Fruit fly (Drosophila melanogaster) whole organism, adult: Measurements from ENCODE around the gene ppk11.

ENCODE experiments used
- CG12768 ChIP-seq: fragments of 200-800 bp; sonication (Bioruptor generic); optimal IDR thresholded peaks from 2 replicates; lab custom pipeline; 2017; ENCODE audit warnings: missing biosample characterization, missing genetic modification characterization, mild to moderate bottlenecking, moderate library complexity, missing genetic modification reagents
- CG14711 ChIP-seq: fragments of 200-800 bp; sonication (Bioruptor generic); optimal IDR thresholded peaks from 2 replicates; lab custom pipeline; 2018; ENCODE audit warnings: missing biosample characterization, mild to moderate bottlenecking, missing genetic modification characterization, moderate library complexity
- CG1620 ChIP-seq: fragments of 200-800 bp; sonication (Bioruptor generic); optimal IDR thresholded peaks from 2 replicates; lab custom pipeline; 2016; ENCODE audit warnings: missing biosample characterization, missing genetic modification characterization
- Hr96 ChIP-seq: fragments of 200-800 bp; sonication (Bioruptor generic); optimal IDR thresholded peaks from 2 replicates; lab custom pipeline; 2016; ENCODE audit warnings: missing biosample characterization, missing genetic modification characterization
- Mnt ChIP-seq: fragments of 200-800 bp; sonication (Bioruptor generic); optimal IDR thresholded peaks from 2 replicates; lab custom pipeline; 2016; ENCODE audit warnings: missing biosample characterization, mild to moderate bottlenecking, missing genetic modification characterization
- ovo ChIP-seq: fragments of 200-800 bp; sonication (Bioruptor generic); optimal IDR thresholded peaks from 2 replicates; lab custom pipeline; 2016; ENCODE audit warnings: missing biosample characterization, missing genetic modification characterization
- tj ChIP-seq: fragments of 200-800 bp; sonication (Bioruptor generic); optimal IDR thresholded peaks from 3 replicates; lab custom pipeline; 2017; ENCODE audit warnings: missing biosample characterization, mild to moderate bottlenecking, missing genetic modification characterization, moderate library complexity

- TF ChIP-seq CG1620 (GFP tag; lab: Kevin White, UChicago) = no peak
- no peak for TF ChIP-seq CG14711 (tag; lab: Kevin White, UChicago)
- no peak for TF ChIP-seq tj (GFP tag; lab: Kevin White, UChicago)
- no peak for TF ChIP-seq ovo (GFP tag; lab: Kevin White, UChicago)
- no peak for TF ChIP-seq Hr96 (GFP tag; lab: Kevin White, UChicago)
- no peak for TF ChIP-seq CG12768 (GFP tag; lab: Kevin White, UChicago)
- no peak for TF ChIP-seq Mnt (GFP tag; lab: Kevin White, UChicago)
These were observed 25.1 kb downstream of the ppk11 start, which contains the start of gene Cyp4e3 for dm6 chr2L:9749745-9750144.
